Fruit fly (Drosophila melanogaster) whole organism, wandering third instar larva: Measurements from ENCODE around the gene Sil1.

Source experiments
- CG32264 ChIP-seq: fragments of 200-800 bp; sonication (Bioruptor generic); optimal IDR thresholded peaks from 2 replicates; lab custom pipeline; 2016; ENCODE audit warnings: missing biosample characterization, missing genetic modification characterization
- CG9705 ChIP-seq: fragments of 200-800 bp; sonication (Bioruptor generic); optimal IDR thresholded peaks from 2 replicates; lab custom pipeline; 2018; ENCODE audit warnings: missing biosample characterization, mild to moderate bottlenecking, missing genetic modification characterization
- Dfd ChIP-seq: fragments of >200 bp; optimal IDR thresholded peaks from 2 replicates; lab custom pipeline; 2017; ENCODE audit warnings: missing biosample characterization, missing genetic modification characterization
- GATAd ChIP-seq: sonication (Bioruptor generic); optimal IDR thresholded peaks from 2 replicates; lab custom pipeline; 2016; ENCODE audit warnings: missing biosample characterization, missing genetic modification characterization
- Hr78 ChIP-seq: fragments of >200 bp; optimal IDR thresholded peaks from 2 replicates; lab custom pipeline; 2017; ENCODE audit warnings: missing biosample characterization, missing genetic modification characterization
- Jra ChIP-seq: sonication (Bioruptor generic); optimal IDR thresholded peaks from 2 replicates; lab custom pipeline; 2016; ENCODE audit warnings: missing biosample characterization, missing genetic modification characterization
- OdsH ChIP-seq: fragments of 200-800 bp; sonication (Bioruptor generic); optimal IDR thresholded peaks from 2 replicates; lab custom pipeline; 2016; ENCODE audit warnings: missing biosample characterization, mild to moderate bottlenecking, missing genetic modification characterization
- br ChIP-seq: fragments of 200-800 bp; sonication (Bioruptor generic); optimal IDR thresholded peaks from 2 replicates; lab custom pipeline; 2016; ENCODE audit warnings: missing biosample characterization, missing genetic modification characterization
- dl ChIP-seq, 2 experiments: fragments of 175-275, 200-275 bp in 1 of 2; fragments of 200-275 bp in 1 of 2; sonication (Bioruptor generic); optimal IDR thresholded peaks; lab custom pipeline; 2018; ENCODE audit warnings: mild to moderate bottlenecking in 2 of 2, missing biosample characterization in 2 of 2, missing genetic modification characterization in 2 of 2, moderate library complexity in 2 of 2; ENCODE audit not compliant: partially characterized antibody in 2 of 2, insufficient read depth in 1 of 2
- ey ChIP-seq: fragments of 200-800 bp; sonication (Bioruptor generic); optimal IDR thresholded peaks from 2 replicates; lab custom pipeline; 2016; ENCODE audit warnings: missing biosample characterization, missing genetic modification characterization
- lola ChIP-seq: fragments of >200 bp; optimal IDR thresholded peaks from 2 replicates; lab custom pipeline; 2017; ENCODE audit warnings: missing biosample characterization, missing genetic modification characterization
- psq ChIP-seq: fragments of 200-800 bp; sonication (Bioruptor generic); optimal IDR thresholded peaks from 3 replicates; lab custom pipeline; 2017; ENCODE audit warnings: missing biosample characterization, mild to moderate bottlenecking, missing genetic modification characterization, moderate library complexity
- sage ChIP-seq: fragments of 200-800 bp; sonication (Bioruptor generic); optimal IDR thresholded peaks from 2 replicates; lab custom pipeline; 2016; ENCODE audit warnings: missing biosample characterization, mild to moderate bottlenecking, missing genetic modification characterization
- woc ChIP-seq: sonication (Bioruptor generic); optimal IDR thresholded peaks from 2 replicates; lab custom pipeline; 2016; ENCODE audit warnings: missing biosample characterization, mild to moderate bottlenecking, missing genetic modification characterization

DNA sequence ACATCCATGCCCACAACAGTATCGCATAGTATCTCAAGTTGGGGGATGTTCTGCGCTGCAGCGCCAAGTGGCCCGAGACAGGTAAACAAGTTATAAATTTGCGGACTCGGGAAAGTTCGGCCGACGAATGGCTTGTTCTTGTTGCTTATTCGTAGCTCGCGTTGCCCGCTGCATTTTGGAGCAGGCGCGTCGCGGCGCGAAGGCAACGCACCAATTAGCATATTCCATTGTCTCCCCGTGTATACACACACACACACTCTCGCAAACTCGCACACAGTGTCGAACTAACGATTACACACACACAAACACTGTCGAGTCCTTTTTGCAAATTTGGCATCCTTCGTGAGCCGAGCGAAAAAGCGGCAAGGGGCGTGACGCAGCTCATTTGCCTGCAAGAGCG is 46.3 kb downstream of the Sil1 start:
- TF ChIP-seq CG32264 (GFP tag; lab: Kevin White, UChicago) (no peak), lola (GFP tag; lab: Kevin White, UChicago) (no peak), Dfd (GFP tag; lab: Kevin White, UChicago) (no peak), dl (GFP tag; optimal IDR thresholded peaks at IDR 0.05; lab: Kevin White, UChicago; ENCODE audit: insufficient read depth in 1 of 2, partially characterized antibody in 2 of 2) (no peak), psq (GFP tag; lab: Kevin White, UChicago) (no peak), sage (GFP tag; lab: Kevin White, UChicago) (no peak), woc (GFP tag; lab: Kevin White, UChicago) (no peak), OdsH (no peak), Jra (no peak), br (GFP tag; lab: Kevin White, UChicago) (no peak), CG9705 (GFP tag; lab: Kevin White, UChicago) (no peak), GATAd (GFP tag; lab: Kevin White, UChicago) (no peak), ey (no peak), Hr78 (no peak)
